Worm (Caenorhabditis elegans): Measurements from ENCODE around the gene srbc-41.

- no peak for TF ChIP-seq ces-1 (GFP tag; optimal IDR thresholded peaks at IDR 0.05)
- no peak for TF ChIP-seq nhr-76 (tag; optimal IDR thresholded peaks at IDR 0.05)
- no peak for TF ChIP-seq unc-62 (GFP tag; optimal IDR thresholded peaks at IDR 0.05)
- no peak for TF ChIP-seq snpc-4 (tag; optimal IDR thresholded peaks at IDR 0.05)
- no peak for TF ChIP-seq nhr-237 (tag; optimal IDR thresholded peaks at IDR 0.05)
- no peak for TF ChIP-seq blmp-1 (tag; optimal IDR thresholded peaks at IDR 0.05)
- no peak for TF ChIP-seq lsy-2 (tag; optimal IDR thresholded peaks at IDR 0.05)
- TF ChIP-seq nhr-28 (tag; optimal IDR thresholded peaks at IDR 0.05) = no peak
- TF ChIP-seq elt-1 (tag; optimal IDR thresholded peaks at IDR 0.05; ENCODE audit: borderline replicate concordance, insufficient read depth) = no peak
Observed at ce11 chrV:1593799-1594420, 20.7 kb downstream of the srbc-41 start, which contains the start of gene F16B4.4.
